Fruit fly (Drosophila melanogaster): Measurements from ENCODE around the gene Hmgcr.
A peak's percentile ranks its signal among the peaks of the same experiment; 100 is the strongest.

Hmgcr gene

dm6 chr3R:23709508-23710208 lies 23.5 kb upstream of the Hmgcr start, which contains the start of gene CG10301 (continued):
- TF ChIP-seq gsb-n (tag; optimal IDR thresholded peaks at IDR 0.05) (peak; percentile 48), bsh (GFP tag; optimal IDR thresholded peaks at IDR 0.05) (peak in 1 of 2 experiments; percentile 81), cg (GFP tag; optimal IDR thresholded peaks at IDR 0.05) (no peak), CG11093 (GFP tag; IDR thresholded peaks at IDR 0.05) (no peak), CG9215 (GFP tag; IDR thresholded peaks at IDR 0.05) (no peak), fd64A (GFP tag; optimal IDR thresholded peaks at IDR 0.05) (peak; percentile 4), NfI (GFP tag; optimal IDR thresholded peaks at IDR 0.05) (peak; percentile 13), trem (tag; optimal IDR thresholded peaks at IDR 0.05) (peak; percentile 49), sima (GFP tag; optimal IDR thresholded peaks at IDR 0.05) (no peak), CG12155 (GFP tag; optimal IDR thresholded peaks at IDR 0.05) (no peak), Hr39 (optimal IDR thresholded peaks at IDR 0.05) (no peak), Camta (GFP tag; optimal IDR thresholded peaks at IDR 0.05) (peak; percentile 50), CG6689 (GFP tag; IDR thresholded peaks at IDR 0.05) (peak; percentile 59), HLH3B (GFP tag; IDR thresholded peaks at IDR 0.05) (peak; percentile 43; the same call in 1 of the 2 replicates), jumu (GFP tag; optimal IDR thresholded peaks at IDR 0.05) (no peak), ranshi (GFP tag; IDR thresholded peaks at IDR 0.05) (peak; percentile 68), CG30431 (GFP tag; optimal IDR thresholded peaks at IDR 0.05) (peak; percentile 75), br (optimal IDR thresholded peaks at IDR 0.05) (no peak), YL-1 (GFP tag; optimal IDR thresholded peaks at IDR 0.05) (no peak), fd96Cb (tag; optimal IDR thresholded peaks at IDR 0.05) (peak; percentile 69), lmd (GFP tag; IDR thresholded peaks at IDR 0.05) (peak; percentile 62), Sry-β (GFP tag; optimal IDR thresholded peaks at IDR 0.05) (no peak), CG6765 (GFP tag; optimal IDR thresholded peaks at IDR 0.05) (no peak), Fer2 (tag; optimal IDR thresholded peaks at IDR 0.05) (no peak), H2.0 (GFP tag; IDR thresholded peaks at IDR 0.05) (peak; percentile 56; the same call in 1 of the 2 replicates), Asciz (GFP tag; optimal IDR thresholded peaks at IDR 0.05) (no peak), Vsx1 (GFP tag; optimal IDR thresholded peaks at IDR 0.05) (no peak), gcm (GFP tag; optimal IDR thresholded peaks at IDR 0.05) (no peak), fru (optimal IDR thresholded peaks at IDR 0.05) (no peak), CG32767 (GFP tag; IDR thresholded peaks at IDR 0.05) (no peak), nerfin-2 (GFP tag; IDR thresholded peaks at IDR 0.05; ENCODE audit: partially characterized antibody) (no peak), CG13894 (tag; optimal IDR thresholded peaks at IDR 0.05) (no peak), CG15479 (GFP tag; optimal IDR thresholded peaks at IDR 0.05) (no peak), Awh (GFP tag; IDR thresholded peaks at IDR 0.05) (peak; percentile 52), Fer3 (tag; optimal IDR thresholded peaks at IDR 0.05) (peak; percentile 8), sisA (GFP tag; IDR thresholded peaks at IDR 0.05) (peak; percentile 69), crc (GFP tag; optimal IDR thresholded peaks at IDR 0.05) (no peak), pzg (GFP tag; optimal IDR thresholded peaks at IDR 0.05) (no peak), Dek (tag; optimal IDR thresholded peaks at IDR 0.05) (no peak), Fer1 (GFP tag; optimal IDR thresholded peaks at IDR 0.05) (no peak), run (tag; optimal IDR thresholded peaks at IDR 0.05) (no peak), CoRest (tag; optimal IDR thresholded peaks at IDR 0.05) (peak; percentile 61), Atf3 (GFP tag; optimal IDR thresholded peaks at IDR 0.05) (peak; percentile 17), BtbVII (GFP tag; optimal IDR thresholded peaks at IDR 0.05) (no peak), Drgx (GFP tag; IDR thresholded peaks at IDR 0.05) (no peak), CG7271 (tag; optimal IDR thresholded peaks at IDR 0.05) (no peak), CG2712 (tag; optimal IDR thresholded peaks at IDR 0.05) (peak; percentile 77), CG14050 (GFP tag; IDR thresholded peaks at IDR 0.05) (no peak), CG4282 (GFP tag; optimal IDR thresholded peaks at IDR 0.05) (no peak), slou (GFP tag; optimal IDR thresholded peaks at IDR 0.05) (no peak), psq (GFP tag; optimal IDR thresholded peaks at IDR 0.05) (no peak)
